Worm (Caenorhabditis elegans) whole organism, L1 larva: Measurements from ENCODE around the gene F46E10.18.
A peak's percentile ranks its signal among the peaks of the same experiment; 100 is the strongest.

ENCODE experiments used
- C34B4.2 ChIP-seq: sonication (generic microtip); optimal IDR thresholded peaks from 2 replicates; lab custom pipeline; 2017; ENCODE audit warnings: mild to moderate bottlenecking, missing genetic modification characterization, missing compliant biosample characterization
- F16B12.6 ChIP-seq: fragments of 150-350 bp; optimal IDR thresholded peaks from 2 replicates; lab custom pipeline; 2014; ENCODE audit warnings: missing biosample characterization, missing genetic modification characterization
- aha-1 ChIP-seq: fragments of 150-350 bp; optimal IDR thresholded peaks from 2 replicates; lab custom pipeline; 2014; ENCODE audit warnings: missing biosample characterization, missing genetic modification characterization
- ama-1 ChIP-seq: fragments of 150-350 bp; optimal IDR thresholded peaks from 2 replicates; lab custom pipeline; 2014
- blmp-1 ChIP-seq: fragments of 150-350 bp; optimal IDR thresholded peaks from 2 replicates; lab custom pipeline; 2014; ENCODE audit warnings: missing biosample characterization, missing genetic modification characterization
- ceh-63 ChIP-seq: fragments of 200-800 bp; sonication (Bioruptor generic); optimal IDR thresholded peaks from 2 replicates; lab custom pipeline; 2018; ENCODE audit warnings: mild to moderate bottlenecking, missing genetic modification characterization, missing compliant biosample characterization
- ceh-82 ChIP-seq, 3 experiments: fragments of 150-350 bp in 1 of 3; sonication (generic microtip) in 2 of 3; optimal IDR thresholded peaks; 2 replicates each; lab custom pipeline; 2014 to 2017; ENCODE audit warnings: missing biosample characterization in 3 of 3, missing genetic modification characterization in 3 of 3
- ceh-88 ChIP-seq: fragments of 200-800 bp; sonication (Bioruptor generic); IDR thresholded peaks from 2 replicates; pipeline ENCODE4 v1.3.6; 2022; ENCODE audit warnings: missing genetic modification characterization, missing compliant biosample characterization
- ceh-90 ChIP-seq: sonication (generic microtip); optimal IDR thresholded peaks from 2 replicates; lab custom pipeline; 2016; ENCODE audit warnings: missing genetic modification characterization, missing compliant biosample characterization
- ces-1 ChIP-seq: fragments of 150-350 bp; optimal IDR thresholded peaks from 2 replicates; lab custom pipeline; 2014; ENCODE audit warnings: missing biosample characterization, missing genetic modification reagents, missing genetic modification characterization
- dsc-1 ChIP-seq: sonication (generic microtip); optimal IDR thresholded peaks from 2 replicates; lab custom pipeline; 2016; ENCODE audit warnings: mild to moderate bottlenecking, missing genetic modification characterization, missing compliant biosample characterization
- efl-1 ChIP-seq, 4 experiments: fragments of 150-350 bp; optimal IDR thresholded peaks in 3 of 4; peaks in 1 of 4; 1 replicate in 1 of 4; 2 replicates in 3 of 4; lab custom pipeline; 2014; ENCODE audit warnings: missing biosample characterization in 2 of 4, missing genetic modification characterization in 2 of 4, missing genetic modification reagents in 2 of 4
- efl-3 ChIP-seq: fragments of 200-800 bp; sonication (Bioruptor generic); optimal IDR thresholded peaks from 2 replicates; lab custom pipeline; 2018; ENCODE audit warnings: mild to moderate bottlenecking, missing genetic modification characterization, missing compliant biosample characterization
- elt-3 ChIP-seq, 6 experiments: fragments of 150-350 bp in 1 of 6; sonication (generic microtip); optimal IDR thresholded peaks; 2 replicates each; lab custom pipeline; 2017 to 2018; ENCODE audit warnings: missing biosample characterization in 6 of 6, missing genetic modification characterization in 6 of 6, inconsistent platforms in 1 of 6
- fkh-8 ChIP-seq: sonication (generic microtip); optimal IDR thresholded peaks from 2 replicates; lab custom pipeline; 2016; ENCODE audit warnings: mild to moderate bottlenecking, missing genetic modification characterization, missing compliant biosample characterization
- fos-1 ChIP-seq: fragments of 150-350 bp; optimal IDR thresholded peaks from 2 replicates; lab custom pipeline; 2014; ENCODE audit warnings: missing biosample characterization, missing genetic modification characterization
- hlh-17 ChIP-seq: fragments of 200-800 bp; sonication (Bioruptor generic); optimal IDR thresholded peaks from 2 replicates; lab custom pipeline; 2018; ENCODE audit warnings: missing genetic modification characterization, mild to moderate bottlenecking, missing compliant biosample characterization, moderate library complexity, borderline replicate concordance
- hpl-2 ChIP-seq: fragments of 150-350 bp; optimal IDR thresholded peaks from 2 replicates; lab custom pipeline; 2014; ENCODE audit warnings: missing biosample characterization, missing genetic modification reagents, missing genetic modification characterization
- jun-1 ChIP-seq: fragments of 150-350 bp; optimal IDR thresholded peaks from 2 replicates; lab custom pipeline; 2014; ENCODE audit warnings: missing biosample characterization, missing genetic modification reagents, missing genetic modification characterization
- lin-13 ChIP-seq: fragments of 150-350 bp; optimal IDR thresholded peaks from 2 replicates; lab custom pipeline; 2014; ENCODE audit warnings: missing biosample characterization, missing genetic modification reagents, missing genetic modification characterization
- lin-14 ChIP-seq: fragments of 200-800 bp; sonication (Bioruptor generic); optimal IDR thresholded peaks from 2 replicates; lab custom pipeline; 2018; ENCODE audit warnings: mild to moderate bottlenecking, missing genetic modification characterization, moderate library complexity, missing compliant biosample characterization
- lsy-2 ChIP-seq, 2 experiments: fragments of 150-350 bp; optimal IDR thresholded peaks; 2 replicates each; lab custom pipeline; 2014; ENCODE audit warnings: missing biosample characterization in 2 of 2, missing genetic modification characterization in 2 of 2
- mab-9 ChIP-seq: fragments of 200-800 bp; sonication (Bioruptor generic); IDR thresholded peaks from 2 replicates; pipeline ENCODE4 v1.3.6; 2022; ENCODE audit warnings: missing genetic modification reagents, missing genetic modification characterization, missing compliant biosample characterization
- mef-2 ChIP-seq: fragments of 150-350 bp; optimal IDR thresholded peaks from 2 replicates; lab custom pipeline; 2014; ENCODE audit warnings: missing biosample characterization, missing genetic modification characterization
- nhr-11 ChIP-seq: fragments of 150-350 bp; optimal IDR thresholded peaks from 2 replicates; lab custom pipeline; 2014; ENCODE audit warnings: missing biosample characterization, missing genetic modification characterization
- nhr-12 ChIP-seq: sonication (generic microtip); optimal IDR thresholded peaks from 2 replicates; lab custom pipeline; 2017; ENCODE audit warnings: missing biosample characterization, missing genetic modification characterization
- nhr-19 ChIP-seq: fragments of 200-800 bp; sonication (Bioruptor generic); conservative IDR thresholded peaks from 2 replicates; pipeline ENCODE4 v1.3.6; 2022; ENCODE audit warnings: missing genetic modification characterization, missing compliant biosample characterization
- nhr-28 ChIP-seq: fragments of 150-350 bp; optimal IDR thresholded peaks from 2 replicates; lab custom pipeline; 2014; ENCODE audit warnings: missing biosample characterization, missing genetic modification characterization
- nhr-76 ChIP-seq: sonication (generic microtip); optimal IDR thresholded peaks from 2 replicates; lab custom pipeline; 2017; ENCODE audit warnings: missing biosample characterization, missing genetic modification characterization
- nhr-77 ChIP-seq: fragments of 150-350 bp; optimal IDR thresholded peaks from 2 replicates; lab custom pipeline; 2014; ENCODE audit warnings: missing biosample characterization, missing genetic modification characterization
- nhr-84 ChIP-seq: sonication (generic microtip); optimal IDR thresholded peaks from 2 replicates; lab custom pipeline; 2017; ENCODE audit warnings: missing biosample characterization, missing genetic modification characterization
- nhr-85 ChIP-seq: sonication (generic microtip); peaks from one replicate; lab custom pipeline; 2016; ENCODE audit warnings: missing genetic modification characterization, inconsistent platforms, missing compliant biosample characterization
- nhr-90 ChIP-seq: sonication (generic microtip); optimal IDR thresholded peaks from 2 replicates; lab custom pipeline; 2016; ENCODE audit warnings: mild to moderate bottlenecking, missing genetic modification characterization, missing compliant biosample characterization; ENCODE audit not compliant: poor library complexity
- pag-3 ChIP-seq: sonication (generic microtip); optimal IDR thresholded peaks from 2 replicates; lab custom pipeline; 2017; ENCODE audit warnings: missing genetic modification characterization, mild to moderate bottlenecking, missing compliant biosample characterization, antibody characterized with exemption, borderline replicate concordance; ENCODE audit not compliant: insufficient read depth
- pax-3 ChIP-seq: fragments of 200-800 bp; sonication (Bioruptor generic); optimal IDR thresholded peaks from 2 replicates; lab custom pipeline; 2018; ENCODE audit warnings: mild to moderate bottlenecking, missing genetic modification characterization, moderate library complexity, missing compliant biosample characterization
- rnt-1 ChIP-seq: sonication (generic microtip); optimal IDR thresholded peaks from 2 replicates; lab custom pipeline; 2016; ENCODE audit warnings: mild to moderate bottlenecking, missing genetic modification characterization, moderate library complexity, missing compliant biosample characterization
- skn-1 ChIP-seq: fragments of 150-350 bp; optimal IDR thresholded peaks from 2 replicates; lab custom pipeline; 2014; ENCODE audit warnings: missing biosample characterization, missing genetic modification characterization
- snpc-4 ChIP-seq: fragments of 150-350 bp; optimal IDR thresholded peaks from 2 replicates; lab custom pipeline; 2014; ENCODE audit warnings: missing biosample characterization, missing genetic modification characterization
- snu-23 ChIP-seq: sonication (generic microtip); optimal IDR thresholded peaks from 2 replicates; lab custom pipeline; 2016; ENCODE audit warnings: missing genetic modification characterization, missing compliant biosample characterization
- sptf-1 ChIP-seq: fragments of 150-350 bp; optimal IDR thresholded peaks from 2 replicates; lab custom pipeline; 2014; ENCODE audit warnings: missing biosample characterization, missing genetic modification characterization
- swsn-7 ChIP-seq: sonication (generic microtip); optimal IDR thresholded peaks from 2 replicates; lab custom pipeline; 2016; ENCODE audit warnings: missing genetic modification characterization, missing compliant biosample characterization
- unc-86 ChIP-seq: sonication (generic microtip); optimal IDR thresholded peaks from 2 replicates; lab custom pipeline; 2016; ENCODE audit warnings: missing genetic modification characterization, missing compliant biosample characterization
- unc-98 ChIP-seq: fragments of 200-800 bp; sonication (Bioruptor generic); IDR thresholded peaks from 2 replicates; pipeline ENCODE4 v1.3.6; 2022; ENCODE audit warnings: missing genetic modification characterization, missing compliant biosample characterization
- xbp-1 ChIP-seq: sonication (generic microtip); optimal IDR thresholded peaks from 2 replicates; lab custom pipeline; 2016; ENCODE audit warnings: missing genetic modification characterization, missing compliant biosample characterization
- zip-4 ChIP-seq: fragments of 200-800 bp; sonication (Bioruptor generic); optimal IDR thresholded peaks from 2 replicates; lab custom pipeline; 2018; ENCODE audit warnings: mild to moderate bottlenecking, missing genetic modification characterization, moderate library complexity, missing compliant biosample characterization
- ztf-4 ChIP-seq: fragments of 150-350 bp; optimal IDR thresholded peaks from 2 replicates; lab custom pipeline; 2014; ENCODE audit warnings: missing biosample characterization, missing genetic modification characterization

F46E10.18 gene

ce11 chrV:6513356-6513755 is 7.5 kb upstream of the F46E10.18 start:
- TF ChIP-seq elt-3 (tag; optimal IDR thresholded peaks at IDR 0.05; lab: Kevin White, UChicago) (peak in 1 of 6 experiments; percentile 32), snpc-4 (tag; lab: Kevin White, UChicago) (no peak), dsc-1 (tag; lab: Kevin White, UChicago) (no peak), xbp-1 (tag; lab: Kevin White, UChicago) (peak; percentile 22), lin-14 (GFP tag; lab: Kevin White, UChicago) (peak; percentile 72), efl-1 (optimal IDR thresholded peaks at IDR 0.05; lab: Kevin White, UChicago) (no peak), efl-1 (GFP tag; optimal IDR thresholded peaks at IDR 0.05 in 1 of 2; lab: Kevin White, UChicago) (peak in 1 of 2 experiments; percentile 59), efl-3 (GFP tag; lab: Kevin White, UChicago) (no peak), blmp-1 (tag; lab: Kevin White, UChicago) (peak; percentile 94), ces-1 (GFP tag; lab: Kevin White, UChicago) (no peak), nhr-90 (tag; lab: Kevin White, UChicago) (peak; percentile 19), fos-1 (tag; lab: Kevin White, UChicago) (no peak), C34B4.2 (no peak), nhr-12 (tag; lab: Kevin White, UChicago) (no peak), rnt-1 (tag; lab: Kevin White, UChicago) (no peak)

- TF ChIP-seq elt-3 (tag; optimal IDR thresholded peaks at IDR 0.05; lab: Kevin White, UChicago): peak in 1 of 6 experiments; percentile 4
- peak; percentile 70 for TF ChIP-seq blmp-1 (tag; lab: Kevin White, UChicago)
- peak; percentile 6 for TF ChIP-seq nhr-85 (tag; lab: Kevin White, UChicago)
- TF ChIP-seq swsn-7 (tag; lab: Kevin White, UChicago): no peak
- no peak for TF ChIP-seq ztf-4 (tag; lab: Kevin White, UChicago)
These were observed 6.9 kb upstream of the F46E10.18 start for ce11 chrV:6513786-6514430.

ce11 chrV:6514887-6515324 is 5.9 kb upstream of the F46E10.18 start, which contains the start of gene dpy-11:
TSS of gene dpy-11 (minus strand) at chrV:6515240.
- TF ChIP-seq ces-1 (GFP tag; lab: Kevin White, UChicago) (no peak), hlh-17 (GFP tag; lab: Kevin White, UChicago) (no peak), snpc-4 (tag; lab: Kevin White, UChicago) (no peak), elt-3 (tag; optimal IDR thresholded peaks at IDR 0.05; lab: Kevin White, UChicago) (peak in 2 of 6 experiments; percentile 12 to 43), zip-4 (no peak), snu-23 (peak; percentile 65), mab-9 (GFP tag; lab: Robert Waterston, UW) (no peak), nhr-28 (no peak), lin-13 (no peak), nhr-77 (no peak), nhr-11 (tag; lab: Kevin White, UChicago) (no peak), skn-1 (no peak), ceh-82 (tag; optimal IDR thresholded peaks at IDR 0.05; lab: Kevin White, UChicago) (peak in 1 of 3 experiments; percentile 11), nhr-19 (peak; percentile 44; the same call in 1 of the 2 replicates), nhr-76 (tag; lab: Kevin White, UChicago) (no peak), F16B12.6 (tag; lab: Kevin White, UChicago) (no peak), unc-86 (tag; lab: Kevin White, UChicago) (no peak), lsy-2 (tag; optimal IDR thresholded peaks at IDR 0.05; lab: Kevin White, UChicago) (no peak), ceh-63 (no peak), unc-98 (GFP tag; lab: Robert Waterston, UW) (no peak), ztf-4 (tag; lab: Kevin White, UChicago) (peak; percentile 60), pag-3 (tag; lab: Kevin White, UChicago) (no peak), pax-3 (tag; lab: Kevin White, UChicago) (no peak), lin-14 (GFP tag; lab: Kevin White, UChicago) (peak; percentile 39), ama-1 (lab: Kevin White, UChicago) (peak; percentile 92), nhr-12 (tag; lab: Kevin White, UChicago) (no peak), hpl-2 (no peak), nhr-85 (tag; lab: Kevin White, UChicago) (peak; percentile 70), aha-1 (tag; lab: Kevin White, UChicago) (no peak), sptf-1 (tag; lab: Kevin White, UChicago) (no peak), efl-3 (GFP tag; lab: Kevin White, UChicago) (no peak), jun-1 (tag; lab: Kevin White, UChicago) (no peak), ceh-88 (no peak), mef-2 (tag; lab: Kevin White, UChicago) (no peak), fkh-8 (tag; lab: Kevin White, UChicago) (no peak), nhr-84 (no peak), blmp-1 (tag; lab: Kevin White, UChicago) (peak; percentile 38), ceh-90 (tag; lab: Kevin White, UChicago) (no peak)
